Worm (Caenorhabditis elegans): ENCODE data around the gene Y54F10AM.15.

ce11 chrIII:2482754-2483153 is 45.7 kb downstream of the Y54F10AM.15 start:
- TF ChIP-seq Y105C5A.15 (GFP tag; IDR thresholded peaks at IDR 0.05) (no peak), php-3 (GFP tag; IDR thresholded peaks at IDR 0.05) (no peak), F37D6.2 (tag; optimal IDR thresholded peaks at IDR 0.05) (no peak), F49E8.2 (tag; optimal IDR thresholded peaks at IDR 0.05; ENCODE audit: borderline replicate concordance) (no peak), zag-1 (tag; optimal IDR thresholded peaks at IDR 0.05) (no peak), nhr-11 (tag; optimal IDR thresholded peaks at IDR 0.05) (no peak), dmd-6 (GFP tag; IDR thresholded peaks at IDR 0.05) (no peak), unc-39 (tag; optimal IDR thresholded peaks at IDR 0.05) (no peak), aly-2 (tag; optimal IDR thresholded peaks at IDR 0.05) (no peak), fos-1 (tag; optimal IDR thresholded peaks at IDR 0.05) (no peak), hlh-30 (tag; optimal IDR thresholded peaks at IDR 0.05; ENCODE audit: insufficient read depth) (no peak), nhr-77 (tag; optimal IDR thresholded peaks at IDR 0.05) (no peak)

Measured in whole organism, L4 larva.